Fruit fly (Drosophila melanogaster): Measurements from ENCODE around the gene Nup205.

Gene Nup205

dm6 chrX:19850503-19851094, 1.4 kb upstream of the Nup205 start (continued):
- peak; percentile 88 for TF ChIP-seq CG12155 (GFP tag; optimal IDR thresholded peaks at IDR 0.05)
- TF ChIP-seq Mad (GFP tag; optimal IDR thresholded peaks at IDR 0.05) = peak; percentile 91
- no peak for TF ChIP-seq hth (optimal IDR thresholded peaks at IDR 0.05)
- TF ChIP-seq CG12104 (GFP tag; optimal IDR thresholded peaks at IDR 0.05) = peak; percentile 73
- TF ChIP-seq CG16815 (GFP tag; optimal IDR thresholded peaks at IDR 0.05) = peak; percentile 91
- peak; percentile 82 for TF ChIP-seq CG10565 (GFP tag; optimal IDR thresholded peaks at IDR 0.05)
- TF ChIP-seq cg (GFP tag; optimal IDR thresholded peaks at IDR 0.05) = peak; percentile 76
- peak; percentile 64 for TF ChIP-seq dimm (GFP tag; IDR thresholded peaks at IDR 0.05)
- TF ChIP-seq Hmr (GFP tag; optimal IDR thresholded peaks at IDR 0.05) = peak; percentile 68
- TF ChIP-seq Usf (GFP tag; optimal IDR thresholded peaks at IDR 0.05) = peak; percentile 80
- TF ChIP-seq CG8388 (GFP tag; optimal IDR thresholded peaks at IDR 0.05) = peak; percentile 94
- TF ChIP-seq Dbx (GFP tag; IDR thresholded peaks at IDR 0.05) = no peak
- TF ChIP-seq CG1603 (tag; optimal IDR thresholded peaks at IDR 0.05) = peak; percentile 88
- TF ChIP-seq Adf1 (GFP tag; IDR thresholded peaks at IDR 0.05) = no peak
- no peak for TF ChIP-seq Dfd (GFP tag; optimal IDR thresholded peaks at IDR 0.05)
- peak; percentile 78 for TF ChIP-seq B-H1 (GFP tag; IDR thresholded peaks at IDR 0.05)
- peak; percentile 95 for TF ChIP-seq nmo (GFP tag; optimal IDR thresholded peaks at IDR 0.05)
- TF ChIP-seq Hr78 (GFP tag; optimal IDR thresholded peaks at IDR 0.05) = peak in 1 of 2 experiments; percentile 74
- peak; percentile 45 for TF ChIP-seq twi (tag; optimal IDR thresholded peaks at IDR 0.05)
- TF ChIP-seq en (GFP tag; optimal IDR thresholded peaks at IDR 0.05) = peak; percentile 92
- peak; percentile 38; the same call in 1 of the 2 replicates for TF ChIP-seq wdn (GFP tag; IDR thresholded peaks at IDR 0.05)
- TF ChIP-seq CG3726 (GFP tag; IDR thresholded peaks at IDR 0.05) = peak; percentile 87; the same call in 2 of the 3 replicates
- TF ChIP-seq CG6689 (GFP tag; IDR thresholded peaks at IDR 0.05) = peak; percentile 86
- peak; percentile 91 for TF ChIP-seq Drgx (GFP tag; IDR thresholded peaks at IDR 0.05)
- TF ChIP-seq zf30C (GFP tag; optimal IDR thresholded peaks at IDR 0.05) = peak; percentile 95
- peak; percentile 79 for TF ChIP-seq CG6654 (GFP tag; optimal IDR thresholded peaks at IDR 0.05)
- TF ChIP-seq esg (GFP tag; conservative IDR thresholded peaks at IDR 0.05) = peak; percentile 83
- no peak for TF ChIP-seq CG8478 (optimal IDR thresholded peaks at IDR 0.05)
- peak; percentile 91 for TF ChIP-seq gcm (GFP tag; optimal IDR thresholded peaks at IDR 0.05)
- peak; percentile 90 for TF ChIP-seq CG9609 (GFP tag; optimal IDR thresholded peaks at IDR 0.05)
- no peak for TF ChIP-seq exex (tag; optimal IDR thresholded peaks at IDR 0.05)
- peak; percentile 57 for TF ChIP-seq Ravus (GFP tag; IDR thresholded peaks at IDR 0.05)
- peak; percentile 82 for TF ChIP-seq CG12071 (GFP tag; optimal IDR thresholded peaks at IDR 0.05)
- peak; percentile 50 for TF ChIP-seq CG17186 (GFP tag; optimal IDR thresholded peaks at IDR 0.05)
- TF ChIP-seq CG4404 (GFP tag; IDR thresholded peaks at IDR 0.05) = peak; percentile 83
- TF ChIP-seq sima (GFP tag; optimal IDR thresholded peaks at IDR 0.05) = peak; percentile 81
- peak; percentile 18 for TF ChIP-seq sd (tag; optimal IDR thresholded peaks at IDR 0.05)
- peak; percentile 65 for TF ChIP-seq kni (GFP tag; optimal IDR thresholded peaks at IDR 0.05)
- TF ChIP-seq NfI (GFP tag; optimal IDR thresholded peaks at IDR 0.05) = peak; percentile 80
- peak; percentile 36 for TF ChIP-seq CG31365 (tag; optimal IDR thresholded peaks at IDR 0.05)
- no peak for TF ChIP-seq Trl (optimal IDR thresholded peaks at IDR 0.05)
- TF ChIP-seq Trl (GFP tag; optimal IDR thresholded peaks at IDR 0.05) = peak; percentile 89
- peak; percentile 87 for TF ChIP-seq Asciz (GFP tag; optimal IDR thresholded peaks at IDR 0.05)
- 0 out of 2 replicates have a peak, but pooled peaks have one; percentile 22 for TF ChIP-seq gsb (GFP tag; IDR thresholded peaks at IDR 0.05)
- TF ChIP-seq ap (GFP tag; IDR thresholded peaks at IDR 0.05) = peak; percentile 87
- TF ChIP-seq pho (GFP tag; optimal IDR thresholded peaks at IDR 0.05) = peak; percentile 65
- TF ChIP-seq odd (GFP tag; optimal IDR thresholded peaks at IDR 0.05) = peak; percentile 77
- TF ChIP-seq CG14710 (tag; optimal IDR thresholded peaks at IDR 0.05) = peak; percentile 95
- peak; percentile 90 for TF ChIP-seq CG2678 (tag; optimal IDR thresholded peaks at IDR 0.05)
- peak; percentile 92 for TF ChIP-seq CG10209 (GFP tag; optimal IDR thresholded peaks at IDR 0.05)
- TF ChIP-seq CG15479 (GFP tag; optimal IDR thresholded peaks at IDR 0.05) = no peak

All from whole organism, embryonic.